Worm (Caenorhabditis elegans): ENCODE results near the gene ZK686.1.

ce11 chrIII:7729062-7729461 is 43.9 kb upstream of the ZK686.1 start:
- TF ChIP-seq unc-62 (GFP tag; optimal IDR thresholded peaks at IDR 0.05 in 1 of 2) (no peak), unc-62 (tag; optimal IDR thresholded peaks at IDR 0.05) (no peak), nhr-25 (tag; optimal IDR thresholded peaks at IDR 0.05; ENCODE audit: borderline replicate concordance, insufficient read depth) (no peak), nhr-76 (tag; optimal IDR thresholded peaks at IDR 0.05) (no peak), snpc-1.2 (GFP tag; IDR thresholded peaks at IDR 0.05) (no peak), F10B5.3 (tag; optimal IDR thresholded peaks at IDR 0.05) (no peak), dpl-1 (GFP tag; optimal IDR thresholded peaks at IDR 0.05) (no peak), jun-1 (tag; optimal IDR thresholded peaks at IDR 0.05) (no peak), skn-1 (tag; optimal IDR thresholded peaks at IDR 0.05) (no peak), aha-1 (tag) (peak; percentile 15), aly-2 (tag; optimal IDR thresholded peaks at IDR 0.05) (no peak), cey-2 (tag; optimal IDR thresholded peaks at IDR 0.05; ENCODE audit: borderline replicate concordance, insufficient read depth) (no peak), ceh-44 (GFP tag; IDR thresholded peaks at IDR 0.05) (no peak), lin-13 (GFP tag; optimal IDR thresholded peaks at IDR 0.05) (no peak), mdl-1 (tag; optimal IDR thresholded peaks at IDR 0.05) (no peak)

Data from whole organism, L4 larva.